Worm (Caenorhabditis elegans) whole organism, early embryonic: ENCODE measurements around the gene his-69.

ENCODE experiments used
- ceh-13 ChIP-seq: fragments of 200-800 bp; sonication (Bioruptor generic); optimal IDR thresholded peaks from 2 replicates; lab custom pipeline; 2018; ENCODE audit warnings: mild to moderate bottlenecking, missing genetic modification characterization, missing compliant biosample characterization
- ceh-36 ChIP-seq: sonication (generic microtip); optimal IDR thresholded peaks from 2 replicates; lab custom pipeline; 2016; ENCODE audit warnings: missing genetic modification characterization, inconsistent platforms, missing compliant biosample characterization
- flt-1 ChIP-seq: fragments of 200-800 bp; sonication (Bioruptor generic); IDR thresholded peaks from 2 replicates; pipeline ENCODE4 v1.3.6; 2022; ENCODE audit warnings: missing genetic modification characterization, missing compliant biosample characterization

- TF ChIP-seq ceh-13 (GFP tag; lab: Kevin White, UChicago): no peak
- TF ChIP-seq flt-1 (GFP tag; lab: Robert Waterston, UW): no peak
- no peak for TF ChIP-seq ceh-36 (tag; lab: Kevin White, UChicago)
Observed at ce11 chrIII:4060019-4060418, 1.5 kb upstream of the his-69 start, which contains the start of gene his-70.
